Fruit fly (Drosophila melanogaster): ENCODE results near the gene Sptr.

dm6 chrX:8501374-8501773, 37.1 kb upstream of the Sptr start:
- TF ChIP-seq tai (GFP tag; optimal IDR thresholded peaks at IDR 0.05) (no peak), brk (GFP tag; optimal IDR thresholded peaks at IDR 0.05) (no peak), rgr (GFP tag; optimal IDR thresholded peaks at IDR 0.05) (no peak), Sp1 (GFP tag; optimal IDR thresholded peaks at IDR 0.05) (no peak)
